Fruit fly (Drosophila melanogaster) whole organism, embryonic: Measurements from ENCODE around the gene Mocs2A.
A peak's percentile ranks its signal among the peaks of the same experiment; 100 is the strongest.

Experiments
- C15 ChIP-seq: fragments of 200-800 bp; sonication (Bioruptor generic); IDR thresholded peaks from 3 replicates; pipeline ENCODE4 v1.3.6; 2022; ENCODE audit warnings: missing biosample characterization, missing genetic modification characterization
- CG10979 ChIP-seq: fragments of 200-800 bp; sonication (Bioruptor generic); optimal IDR thresholded peaks from 2 replicates; lab custom pipeline; 2018; ENCODE audit warnings: missing biosample characterization, mild to moderate bottlenecking, missing genetic modification characterization, moderate library complexity
- CG11695 ChIP-seq: fragments of 200-800 bp; sonication (Bioruptor generic); IDR thresholded peaks from 3 replicates; pipeline ENCODE4 v1.3.6; 2022; ENCODE audit warnings: missing biosample characterization, missing genetic modification characterization
- CG13424 ChIP-seq: fragments of 200-800 bp; sonication (Bioruptor generic); optimal IDR thresholded peaks from 2 replicates; lab custom pipeline; 2019; ENCODE audit warnings: missing biosample characterization, mild to moderate bottlenecking, missing genetic modification characterization, moderate library complexity
- CG14965 ChIP-seq: fragments of 200-800 bp; sonication (Bioruptor generic); optimal IDR thresholded peaks from 2 replicates; lab custom pipeline; 2016; ENCODE audit warnings: missing biosample characterization, missing genetic modification characterization, borderline replicate concordance
- CG15011 ChIP-seq: fragments of 200-800 bp; sonication (Bioruptor generic); optimal IDR thresholded peaks from 3 replicates; lab custom pipeline; 2018; ENCODE audit warnings: missing biosample characterization, mild to moderate bottlenecking, missing genetic modification characterization
- CG16813 ChIP-seq: fragments of 200-800 bp; sonication (Bioruptor generic); IDR thresholded peaks from 3 replicates; pipeline ENCODE4 v1.3.6; 2022; ENCODE audit warnings: missing biosample characterization, missing genetic modification characterization; ENCODE audit not compliant: partially characterized antibody
- CG2875 ChIP-seq: fragments of 200-800 bp; sonication (Bioruptor generic); optimal IDR thresholded peaks from 2 replicates; lab custom pipeline; 2017; ENCODE audit warnings: missing biosample characterization, mild to moderate bottlenecking, missing genetic modification characterization, missing genetic modification reagents
- CG30020 ChIP-seq: fragments of 200-800 bp; optimal IDR thresholded peaks from 2 replicates; lab custom pipeline; 2019; ENCODE audit warnings: missing biosample characterization, mild to moderate bottlenecking, missing genetic modification characterization, moderate library complexity
- CG4707 ChIP-seq: fragments of 200-800 bp; sonication (Bioruptor generic); optimal IDR thresholded peaks from 2 replicates; lab custom pipeline; 2018; ENCODE audit warnings: missing biosample characterization, mild to moderate bottlenecking, missing genetic modification characterization, moderate library complexity
- CG7357 ChIP-seq: fragments of 200-800 bp; sonication (Bioruptor generic); IDR thresholded peaks from 3 replicates; pipeline ENCODE4 v1.3.6; 2022; ENCODE audit warnings: missing biosample characterization, missing genetic modification characterization
- CG7372 ChIP-seq: fragments of 200-800 bp; sonication (Bioruptor generic); IDR thresholded peaks from 2 replicates; pipeline ENCODE4 v1.3.6; 2022; ENCODE audit warnings: missing biosample characterization, missing genetic modification characterization
- CG8359 ChIP-seq: fragments of 200-800 bp; sonication (Bioruptor generic); optimal IDR thresholded peaks from 2 replicates; lab custom pipeline; 2017; ENCODE audit warnings: missing biosample characterization, mild to moderate bottlenecking, missing genetic modification characterization, borderline replicate concordance
- CTCF ChIP-seq: fragments of 200-800 bp; sonication (Bioruptor generic); optimal IDR thresholded peaks from 2 replicates; lab custom pipeline; 2017; ENCODE audit warnings: missing biosample characterization, mild to moderate bottlenecking, missing genetic modification characterization, moderate library complexity
- Chrac-16 ChIP-seq: fragments of 200-800 bp; sonication (Bioruptor generic); optimal IDR thresholded peaks from 3 replicates; lab custom pipeline; 2016; ENCODE audit warnings: missing biosample characterization, missing genetic modification characterization
- Dbx ChIP-seq: fragments of 200-800 bp; sonication (Bioruptor generic); IDR thresholded peaks from 3 replicates; pipeline ENCODE4 v1.3.6; 2022; ENCODE audit warnings: missing biosample characterization, missing genetic modification characterization
- E2f2 ChIP-seq: fragments of 200-800 bp; sonication (Bioruptor generic); IDR thresholded peaks from 2 replicates; pipeline ENCODE4 v1.3.6; 2022; ENCODE audit warnings: missing biosample characterization, missing genetic modification characterization
- Ets65A ChIP-seq: fragments of 200-800 bp; sonication (Bioruptor generic); peaks from one replicate; lab custom pipeline; 2016; ENCODE audit warnings: missing biosample characterization, missing genetic modification characterization
- Fer1 ChIP-seq: fragments of 200-800 bp; sonication (Bioruptor generic); optimal IDR thresholded peaks from 2 replicates; lab custom pipeline; 2017; ENCODE audit warnings: missing biosample characterization, mild to moderate bottlenecking, missing genetic modification characterization
- H15 ChIP-seq: fragments of 200-800 bp; sonication (Bioruptor generic); IDR thresholded peaks from 3 replicates; pipeline ENCODE4 v1.3.6; 2022; ENCODE audit warnings: missing biosample characterization, missing genetic modification characterization
- HmgD ChIP-seq: fragments of 200-800 bp; sonication (Bioruptor generic); optimal IDR thresholded peaks from 3 replicates; lab custom pipeline; 2016; ENCODE audit warnings: missing biosample characterization, missing genetic modification characterization
- Lpt ChIP-seq: fragments of >200 bp; optimal IDR thresholded peaks from 2 replicates; lab custom pipeline; 2018; ENCODE audit warnings: missing biosample characterization, missing genetic modification characterization
- MESR4 ChIP-seq: fragments of 200-800 bp; sonication (Bioruptor generic); optimal IDR thresholded peaks from 2 replicates; lab custom pipeline; 2018; ENCODE audit warnings: missing biosample characterization, mild to moderate bottlenecking, missing genetic modification characterization, moderate library complexity
- Med ChIP-seq: fragments of 200-800 bp; sonication (Bioruptor generic); peaks from one replicate; lab custom pipeline; 2016; ENCODE audit warnings: missing biosample characterization, missing genetic modification characterization, mild to moderate bottlenecking, inconsistent platforms, moderate library complexity
- Mes4 ChIP-seq: fragments of 200-800 bp; sonication (Bioruptor generic); optimal IDR thresholded peaks from 2 replicates; lab custom pipeline; 2016; ENCODE audit warnings: missing biosample characterization, missing genetic modification characterization
- Myb ChIP-seq: fragments of 200-800 bp; sonication (Bioruptor generic); optimal IDR thresholded peaks from 2 replicates; lab custom pipeline; 2016; ENCODE audit warnings: missing biosample characterization, missing genetic modification characterization
- Ssrp ChIP-seq: fragments of 200-800 bp; sonication (Bioruptor generic); optimal IDR thresholded peaks from 2 replicates; lab custom pipeline; 2018; ENCODE audit warnings: missing biosample characterization, mild to moderate bottlenecking, missing genetic modification characterization, moderate library complexity
- YL-1 ChIP-seq: fragments of 200-800 bp; sonication (Bioruptor generic); optimal IDR thresholded peaks from 3 replicates; lab custom pipeline; 2017; ENCODE audit warnings: missing biosample characterization, mild to moderate bottlenecking, missing genetic modification characterization
- ato ChIP-seq: fragments of 200-800 bp; sonication (Bioruptor generic); IDR thresholded peaks from 2 replicates; pipeline ENCODE4 v1.3.6; 2022; ENCODE audit warnings: missing biosample characterization, missing genetic modification characterization; ENCODE audit not compliant: partially characterized antibody
- cad ChIP-seq: fragments of >200 bp; optimal IDR thresholded peaks from 2 replicates; lab custom pipeline; 2017; ENCODE audit warnings: missing biosample characterization, missing genetic modification characterization
- dati ChIP-seq: fragments of 200-800 bp; sonication (Bioruptor generic); IDR thresholded peaks from 2 replicates; pipeline ENCODE4 v1.3.6; 2022; ENCODE audit warnings: missing biosample characterization, missing genetic modification characterization
- eve ChIP-seq, 2 experiments: fragments of >200 bp; optimal IDR thresholded peaks; 2 replicates each; lab custom pipeline; 2017; ENCODE audit warnings: missing biosample characterization in 2 of 2, missing genetic modification characterization in 2 of 2
- grau ChIP-seq: fragments of 200-800 bp; optimal IDR thresholded peaks from 3 replicates; lab custom pipeline; 2019; ENCODE audit warnings: missing biosample characterization, mild to moderate bottlenecking, missing genetic modification characterization, moderate library complexity
- ham ChIP-seq: fragments of 200-800 bp; sonication (Bioruptor generic); IDR thresholded peaks from 2 replicates; pipeline ENCODE4 v1.3.6; 2022; ENCODE audit warnings: missing biosample characterization, missing genetic modification characterization
- hkb ChIP-seq, 2 experiments: fragments of 200-800 bp in 1 of 2; fragments of >200 bp in 1 of 2; sonication (Bioruptor generic) in 1 of 2; IDR thresholded peaks in 1 of 2; optimal IDR thresholded peaks in 1 of 2; 2 replicates each; pipeline versions ENCODE4 v1.3.6 to Lab custom; 2017 to 2022; ENCODE audit warnings: missing biosample characterization in 1 of 2, missing genetic modification characterization in 1 of 2
- jigr1 ChIP-seq: fragments of 200-800 bp; sonication (Bioruptor generic); IDR thresholded peaks from 3 replicates; pipeline ENCODE4 v1.3.6; 2022; ENCODE audit warnings: missing biosample characterization, missing genetic modification characterization
- kah ChIP-seq: fragments of 200-800 bp; sonication (Bioruptor generic); optimal IDR thresholded peaks from 2 replicates; lab custom pipeline; 2018; ENCODE audit warnings: missing biosample characterization, mild to moderate bottlenecking, missing genetic modification characterization
- knrl ChIP-seq: fragments of 200-800 bp; sonication (Bioruptor generic); IDR thresholded peaks from 3 replicates; pipeline ENCODE4 v1.3.6; 2022; ENCODE audit warnings: missing biosample characterization, missing genetic modification characterization; ENCODE audit not compliant: partially characterized antibody
- lov ChIP-seq, 2 experiments: fragments of 200-800 bp in 1 of 2; fragments of >200 bp in 1 of 2; sonication (Bioruptor generic) in 1 of 2; IDR thresholded peaks in 1 of 2; optimal IDR thresholded peaks in 1 of 2; 2 replicates in 1 of 2; 3 replicates in 1 of 2; pipeline versions ENCODE4 v1.3.6 to Lab custom; 2017 to 2022; ENCODE audit warnings: missing biosample characterization in 1 of 2, missing genetic modification characterization in 1 of 2
- nom ChIP-seq: fragments of 200-800 bp; sonication (Bioruptor generic); optimal IDR thresholded peaks from 2 replicates; lab custom pipeline; 2017; ENCODE audit warnings: missing biosample characterization, missing genetic modification characterization, mild to moderate bottlenecking, moderate library complexity, missing genetic modification reagents
- otp ChIP-seq: fragments of 200-800 bp; sonication (Bioruptor generic); IDR thresholded peaks from 3 replicates; pipeline ENCODE4, ENCODE4 v1.3.6; 2022; ENCODE audit warnings: missing biosample characterization, missing genetic modification characterization
- pb ChIP-seq: fragments of 200-800 bp; sonication (Bioruptor generic); optimal IDR thresholded peaks from 3 replicates; lab custom pipeline; 2016; ENCODE audit warnings: missing biosample characterization, missing genetic modification characterization
- pita ChIP-seq: fragments of 200-800 bp; sonication (Bioruptor generic); optimal IDR thresholded peaks from 2 replicates; lab custom pipeline; 2017; ENCODE audit warnings: missing biosample characterization, mild to moderate bottlenecking, missing genetic modification characterization
- pum ChIP-seq: fragments of 200-800 bp; sonication (Bioruptor generic); optimal IDR thresholded peaks from 2 replicates; lab custom pipeline; 2016; ENCODE audit warnings: missing biosample characterization, missing genetic modification characterization
- sd ChIP-seq: fragments of 200-800 bp; sonication (Bioruptor generic); optimal IDR thresholded peaks from 3 replicates; lab custom pipeline; 2018; ENCODE audit warnings: missing biosample characterization, mild to moderate bottlenecking, missing genetic modification characterization, moderate library complexity

Gene Mocs2A

DNA sequence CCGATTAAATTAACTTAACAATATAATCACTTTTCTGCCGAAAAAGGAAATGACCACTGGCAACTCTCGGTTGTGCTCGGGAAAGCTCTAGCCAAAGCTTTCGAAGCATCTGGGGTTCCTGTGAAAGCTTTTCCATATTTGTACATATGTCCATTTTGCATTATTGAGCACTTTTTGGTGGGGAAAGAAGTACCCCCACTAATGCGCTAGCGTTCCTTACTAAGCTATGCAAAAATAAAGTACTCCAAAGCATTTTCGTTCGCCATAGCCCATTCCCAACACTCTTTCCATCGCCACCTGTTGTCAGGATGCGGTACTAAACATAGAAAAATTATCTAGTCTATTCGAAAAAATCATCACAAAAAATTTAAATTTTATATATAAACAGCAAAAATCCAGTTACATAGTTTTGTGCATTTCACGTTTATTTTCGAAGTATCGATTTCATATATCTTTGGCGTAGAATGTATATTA lies 14.7 kb downstream of the Mocs2A start, which contains the start of gene Nepl16:
Gene Nepl16, minus strand, starts transcription at position 51 of the 474 bp plus-strand sequence.
- TF ChIP-seq CTCF (GFP tag; lab: Kevin White, UChicago) (peak; percentile 88), Ets65A (peak; percentile 0), pb (GFP tag; lab: Kevin White, UChicago) (no peak), eve (GFP tag; optimal IDR thresholded peaks at IDR 0.05; lab: Kevin White, UChicago) (peak in 1 of 2 experiments; percentile 51), CG14965 (peak; percentile 88), Myb (GFP tag; lab: Kevin White, UChicago) (no peak), CG10979 (tag; lab: Kevin White, UChicago) (peak; percentile 96)

DNA sequence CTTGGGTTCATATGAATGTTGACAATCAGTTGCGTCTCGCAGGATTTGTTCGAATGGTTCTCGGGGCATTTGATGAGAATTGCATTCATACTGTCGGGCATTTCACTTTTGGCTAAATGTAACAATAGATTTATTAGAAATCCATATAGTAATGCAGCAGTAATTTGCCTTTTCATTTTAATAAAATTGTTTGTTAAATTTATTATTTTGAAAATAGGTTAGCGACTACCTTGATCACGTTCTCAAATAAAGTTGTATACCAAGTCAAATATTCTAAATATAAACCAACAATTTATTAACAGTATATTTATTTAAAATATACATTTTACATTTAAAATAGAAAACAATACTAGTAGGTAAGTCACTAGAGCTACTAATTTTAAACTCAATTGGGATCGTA lies 18.2 kb downstream of the Mocs2A start, which contains the start of gene CG34027:
Gene CG34027, minus strand, starts transcription at position 101 of the 400 bp plus-strand sequence.
- no peak for TF ChIP-seq pita (GFP tag; lab: Kevin White, UChicago)
- TF ChIP-seq Fer1 = no peak
- no peak for TF ChIP-seq CG2875 (GFP tag; lab: Kevin White, UChicago)
- TF ChIP-seq grau (tag; lab: Kevin White, UChicago) = no peak
- no peak for TF ChIP-seq Dbx (GFP tag; lab: Robert Waterston, UW)
- no peak for TF ChIP-seq otp (GFP tag; lab: Robert Waterston, UW)
- no peak for TF ChIP-seq jigr1
- TF ChIP-seq pum (GFP tag; lab: Kevin White, UChicago) = no peak
- TF ChIP-seq ham = no peak
- no peak for TF ChIP-seq lov (optimal IDR thresholded peaks at IDR 0.05; lab: Kevin White, UChicago)
- TF ChIP-seq lov (GFP tag; IDR thresholded peaks at IDR 0.05; lab: Robert Waterston, UW) = no peak
- TF ChIP-seq kah (GFP tag; lab: Kevin White, UChicago) = no peak
- TF ChIP-seq dati = no peak
- TF ChIP-seq Chrac-16 (GFP tag; lab: Kevin White, UChicago) = no peak
- TF ChIP-seq nom = no peak
- no peak for TF ChIP-seq C15 (GFP tag; lab: Robert Waterston, UW)

DNA sequence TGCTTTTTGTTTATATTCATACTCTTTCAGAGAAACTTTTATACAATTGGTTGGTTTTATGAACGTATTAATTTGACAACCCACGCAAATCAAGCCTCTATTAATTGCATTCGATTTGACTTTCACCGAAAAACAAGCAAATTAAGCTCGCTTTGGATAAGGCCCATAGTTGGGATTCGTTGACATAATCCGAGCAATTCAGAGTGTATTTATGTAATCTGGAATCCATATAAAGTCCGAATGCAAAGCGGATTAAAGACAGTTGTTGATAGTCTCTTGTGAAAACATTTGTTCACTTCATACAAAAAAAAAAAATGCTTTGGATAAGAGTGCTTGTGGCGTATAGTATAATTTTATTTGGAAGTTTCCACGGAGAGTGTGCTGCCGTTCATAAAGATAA lies 24.9 kb downstream of the Mocs2A start, which contains the start of gene CG45095:
Gene CG45095, plus strand, starts transcription at position 301 of the 400 bp plus-strand sequence.
- no peak for TF ChIP-seq CTCF (GFP tag; lab: Kevin White, UChicago)
- no peak for TF ChIP-seq cad (GFP tag; lab: Kevin White, UChicago)
- TF ChIP-seq pum (GFP tag; lab: Kevin White, UChicago) = no peak
- TF ChIP-seq CG8359 (GFP tag; lab: Kevin White, UChicago) = no peak
- TF ChIP-seq Mes4 (GFP tag; lab: Kevin White, UChicago) = no peak
- no peak for TF ChIP-seq CG15011 (GFP tag; lab: Kevin White, UChicago)
- TF ChIP-seq CG2875 (GFP tag; lab: Kevin White, UChicago) = no peak
- no peak for TF ChIP-seq Lpt (GFP tag; lab: Kevin White, UChicago)
- no peak for TF ChIP-seq H15 (GFP tag; lab: Robert Waterston, UW)
- no peak for TF ChIP-seq CG4707 (GFP tag; lab: Kevin White, UChicago)
- no peak for TF ChIP-seq grau (tag; lab: Kevin White, UChicago)
- no peak for TF ChIP-seq CG7357
- no peak for TF ChIP-seq sd (tag; lab: Kevin White, UChicago)

dm6 chr3R:25097486-25097885 lies 29.7 kb downstream of the Mocs2A start, which contains the start of the genes CG33095 and CG33096:
Gene CG33095, plus strand, starts transcription at chr3R:25097672.
Gene CG33096, plus strand, starts transcription at chr3R:25097672.
- 0 out of 3 replicates have a peak, but pooled peaks have one; percentile 43 for TF ChIP-seq CG16813 (GFP tag; lab: Robert Waterston, UW)
- 0 out of 3 replicates have a peak, but pooled peaks have one; percentile 10 for TF ChIP-seq knrl (GFP tag; lab: Robert Waterston, UW)
- TF ChIP-seq CG11695 = 0 out of 3 replicates have a peak, but pooled peaks have one; percentile 10
- no peak for TF ChIP-seq CG7372 (GFP tag; lab: Robert Waterston, UW)
- peak; percentile 7 for TF ChIP-seq HmgD
- peak; percentile 51 for TF ChIP-seq YL-1 (GFP tag; lab: Kevin White, UChicago)
- TF ChIP-seq Ssrp = no peak
- peak; percentile 83 for TF ChIP-seq CG30020
- peak; percentile 31 for TF ChIP-seq hkb (optimal IDR thresholded peaks at IDR 0.05; lab: Kevin White, UChicago)
- no peak for TF ChIP-seq hkb (GFP tag; IDR thresholded peaks at IDR 0.05; lab: Robert Waterston, UW)
- no peak for TF ChIP-seq ato (GFP tag; lab: Robert Waterston, UW)
- peak; percentile 21; the same call in 1 of the 2 replicates for TF ChIP-seq E2f2 (GFP tag; lab: Robert Waterston, UW)
- no peak for TF ChIP-seq CG13424 (tag; lab: Kevin White, UChicago)
- peak; percentile 92 for TF ChIP-seq MESR4 (GFP tag; lab: Kevin White, UChicago)
- peak; percentile 86 for TF ChIP-seq Ets65A
- TF ChIP-seq Med (GFP tag; lab: Kevin White, UChicago) = peak; percentile 77
